Worm (Caenorhabditis elegans) whole organism, young adult: ENCODE data around the gene T21D12.7.

Source experiments
- B0035.1 ChIP-seq: sonication (generic microtip); optimal IDR thresholded peaks from 2 replicates; lab custom pipeline; 2016; ENCODE audit warnings: missing genetic modification characterization, mild to moderate bottlenecking, missing compliant biosample characterization, missing genotype, missing genetic modification reagents
- B0336.3 ChIP-seq: fragments of 200-800 bp; sonication (Bioruptor generic); IDR thresholded peaks from 2 replicates; pipeline ENCODE4 v1.3.6; 2022; ENCODE audit warnings: missing genetic modification characterization, missing compliant biosample characterization
- F39B2.1 ChIP-seq: fragments of 200-800 bp; sonication (Bioruptor generic); IDR thresholded peaks from 2 replicates; pipeline ENCODE4 v1.3.6; 2022; ENCODE audit warnings: missing genetic modification reagents, missing genetic modification characterization, missing compliant biosample characterization
- F52B5.7 ChIP-seq: sonication (generic microtip); optimal IDR thresholded peaks from 2 replicates; lab custom pipeline; 2016; ENCODE audit warnings: mild to moderate bottlenecking, missing genetic modification characterization, missing compliant biosample characterization
- T07F8.4 ChIP-seq: sonication (generic microtip); optimal IDR thresholded peaks from 2 replicates; lab custom pipeline; 2016; ENCODE audit warnings: mild to moderate bottlenecking, missing genetic modification characterization, moderate library complexity, missing compliant biosample characterization
- Y53G8AR.9 ChIP-seq: fragments of 200-800 bp; sonication (Bioruptor generic); conservative IDR thresholded peaks from 2 replicates; pipeline ENCODE4 v1.3.6; 2022; ENCODE audit warnings: missing genetic modification reagents, missing genetic modification characterization, missing compliant biosample characterization
- Y79H2A.3 ChIP-seq: fragments of 200-800 bp; sonication (Bioruptor generic); conservative IDR thresholded peaks from 2 replicates; pipeline ENCODE4 v1.3.6; 2022; ENCODE audit warnings: missing genetic modification reagents, missing genetic modification characterization, missing compliant biosample characterization
- ZK185.1 ChIP-seq: sonication (generic microtip); optimal IDR thresholded peaks from 2 replicates; lab custom pipeline; 2016; ENCODE audit warnings: mild to moderate bottlenecking, missing genetic modification characterization, missing compliant biosample characterization; ENCODE audit not compliant: poor library complexity, severe bottlenecking
- aptf-2 ChIP-seq: fragments of 200-800 bp; sonication (Bioruptor generic); conservative IDR thresholded peaks from 2 replicates; pipeline ENCODE4 v1.3.6; 2022; ENCODE audit warnings: missing genetic modification reagents, missing genetic modification characterization, missing compliant biosample characterization
- aptf-3 ChIP-seq: fragments of 200-800 bp; sonication (Bioruptor generic); IDR thresholded peaks from 2 replicates; pipeline ENCODE4 v1.3.6; 2022; ENCODE audit warnings: missing genetic modification characterization, missing compliant biosample characterization
- atf-7 ChIP-seq: sonication (generic microtip); optimal IDR thresholded peaks from 2 replicates; lab custom pipeline; 2017; ENCODE audit warnings: mild to moderate bottlenecking, missing genetic modification characterization, missing compliant biosample characterization
- ccch-3 ChIP-seq: fragments of 200-800 bp; sonication (Bioruptor generic); optimal IDR thresholded peaks from 2 replicates; lab custom pipeline; 2018; ENCODE audit warnings: mild to moderate bottlenecking, missing genetic modification characterization, missing compliant biosample characterization
- cebp-1 ChIP-seq, 2 experiments: fragments of 200-800 bp in 1 of 2; sonication (Bioruptor generic) in 1 of 2; sonication (generic microtip) in 1 of 2; IDR thresholded peaks in 1 of 2; optimal IDR thresholded peaks in 1 of 2; 2 replicates each; pipeline versions ENCODE4 v1.3.6 to Lab custom; 2017 to 2022; ENCODE audit warnings: missing compliant biosample characterization in 2 of 2, missing genetic modification characterization in 2 of 2, mild to moderate bottlenecking in 1 of 2, missing genetic modification reagents in 1 of 2, moderate library complexity in 1 of 2
- ceh-100 ChIP-seq: fragments of 200-800 bp; sonication (Bioruptor generic); IDR thresholded peaks from 2 replicates; pipeline ENCODE4 v1.3.6; 2022; ENCODE audit warnings: missing genetic modification reagents, missing genetic modification characterization, missing compliant biosample characterization
- ceh-27 ChIP-seq: fragments of 200-800 bp; sonication (Bioruptor generic); optimal IDR thresholded peaks from 2 replicates; lab custom pipeline; 2018; ENCODE audit warnings: mild to moderate bottlenecking, missing genetic modification characterization, moderate library complexity, missing compliant biosample characterization
- ceh-58 ChIP-seq: fragments of 200-800 bp; sonication (Bioruptor generic); IDR thresholded peaks from 2 replicates; pipeline ENCODE4 v1.3.6; 2022; ENCODE audit warnings: missing genetic modification characterization, missing compliant biosample characterization
- dpff-1 ChIP-seq: sonication (generic microtip); optimal IDR thresholded peaks from 2 replicates; lab custom pipeline; 2017; ENCODE audit warnings: mild to moderate bottlenecking, missing genetic modification characterization, missing compliant biosample characterization
- egl-18 ChIP-seq: fragments of 200-800 bp; sonication (Bioruptor generic); IDR thresholded peaks from 2 replicates; pipeline ENCODE4 v1.3.6; 2022; ENCODE audit warnings: missing genetic modification reagents, missing genetic modification characterization, missing compliant biosample characterization
- gei-17 ChIP-seq: fragments of 200-800 bp; sonication (Bioruptor generic); optimal IDR thresholded peaks from 2 replicates; lab custom pipeline; 2018; ENCODE audit warnings: mild to moderate bottlenecking, missing genetic modification characterization, missing compliant biosample characterization
- hmg-1.2 ChIP-seq: fragments of 200-800 bp; sonication (Bioruptor generic); IDR thresholded peaks from 2 replicates; pipeline ENCODE4 v1.3.6; 2022; ENCODE audit warnings: missing genetic modification reagents, missing genetic modification characterization, missing compliant biosample characterization
- hmg-20 ChIP-seq: fragments of 200-800 bp; sonication (Bioruptor generic); IDR thresholded peaks from 2 replicates; pipeline ENCODE4 v1.3.6; 2022; ENCODE audit warnings: missing genetic modification reagents, missing genetic modification characterization, missing compliant biosample characterization
- let-526 ChIP-seq: fragments of 200-800 bp; sonication (Bioruptor generic); IDR thresholded peaks from 2 replicates; pipeline ENCODE4 v1.3.6; 2022; ENCODE audit warnings: missing genetic modification reagents, missing genetic modification characterization, missing compliant biosample characterization
- let-607 ChIP-seq, 2 experiments: fragments of 200-800 bp in 1 of 2; sonication (Bioruptor generic) in 1 of 2; sonication (generic microtip) in 1 of 2; optimal IDR thresholded peaks; 2 replicates each; lab custom pipeline; 2016 to 2018; ENCODE audit warnings: mild to moderate bottlenecking in 2 of 2, missing compliant biosample characterization in 2 of 2, missing genetic modification characterization in 2 of 2, moderate library complexity in 2 of 2, missing genotype in 1 of 2
- lin-35 ChIP-seq, 3 experiments: fragments of 150-350 bp in 2 of 3; sonication (generic microtip) in 1 of 3; optimal IDR thresholded peaks; 2 replicates each; lab custom pipeline; 2014 to 2018; ENCODE audit warnings: missing biosample characterization in 3 of 3, missing genetic modification characterization in 3 of 3, missing genetic modification reagents in 3 of 3
- lsy-27 ChIP-seq: sonication (generic microtip); optimal IDR thresholded peaks from 2 replicates; lab custom pipeline; 2017; ENCODE audit warnings: missing genetic modification characterization, mild to moderate bottlenecking, missing compliant biosample characterization, antibody characterized with exemption, missing genotype, borderline replicate concordance; ENCODE audit not compliant: insufficient read depth
- madf-8 ChIP-seq: fragments of 200-800 bp; sonication (Bioruptor generic); conservative IDR thresholded peaks from 2 replicates; pipeline ENCODE4 v1.3.6; 2022; ENCODE audit warnings: missing genetic modification reagents, missing genetic modification characterization, missing compliant biosample characterization
- mel-28 ChIP-seq: sonication (generic microtip); optimal IDR thresholded peaks from 2 replicates; lab custom pipeline; 2016; ENCODE audit warnings: borderline replicate concordance, mild to moderate bottlenecking, missing genetic modification characterization, missing compliant biosample characterization
- nfya-1 ChIP-seq: sonication (generic microtip); optimal IDR thresholded peaks from 2 replicates; lab custom pipeline; 2017; ENCODE audit warnings: antibody characterized with exemption, missing compliant biosample characterization, missing genetic modification characterization, borderline replicate concordance; ENCODE audit not compliant: insufficient read depth
- nfya-2 ChIP-seq: fragments of 200-800 bp; sonication (Bioruptor generic); IDR thresholded peaks from 2 replicates; pipeline ENCODE4 v1.3.6; 2022; ENCODE audit warnings: missing genetic modification reagents, missing genetic modification characterization, missing compliant biosample characterization
- nhr-120 ChIP-seq: fragments of 200-800 bp; sonication (Bioruptor generic); IDR thresholded peaks from 2 replicates; pipeline ENCODE4 v1.3.6; 2022; ENCODE audit warnings: missing genetic modification characterization, missing compliant biosample characterization
- rpc-1 ChIP-seq, 2 experiments: fragments of 150-350 bp in 1 of 2; sonication (generic microtip) in 1 of 2; optimal IDR thresholded peaks; 2 replicates each; lab custom pipeline; 2014 to 2018; ENCODE audit warnings: missing biosample characterization in 1 of 2, missing genetic modification characterization in 1 of 2, missing genetic modification reagents in 1 of 2, missing genotype in 1 of 2
- sdz-38 ChIP-seq: sonication (generic microtip); optimal IDR thresholded peaks from 2 replicates; lab custom pipeline; 2016; ENCODE audit warnings: missing genotype, missing genetic modification characterization, missing compliant biosample characterization
- sptf-2 ChIP-seq: fragments of 200-800 bp; sonication (Bioruptor generic); optimal IDR thresholded peaks from 2 replicates; lab custom pipeline; 2018; ENCODE audit warnings: mild to moderate bottlenecking, missing genetic modification characterization, missing compliant biosample characterization
- unc-130 ChIP-seq: sonication (generic microtip); optimal IDR thresholded peaks from 2 replicates; lab custom pipeline; 2016; ENCODE audit warnings: missing genetic modification reagents, missing genetic modification characterization, missing compliant biosample characterization
- zfh-2 ChIP-seq: fragments of 200-800 bp; sonication (Bioruptor generic); conservative IDR thresholded peaks from 2 replicates; pipeline ENCODE4 v1.3.6; 2022; ENCODE audit warnings: missing genetic modification reagents, missing genetic modification characterization, missing compliant biosample characterization
- ztf-25 ChIP-seq: fragments of 200-800 bp; sonication (Bioruptor generic); IDR thresholded peaks from 2 replicates; pipeline ENCODE4 v1.3.6; 2022; ENCODE audit warnings: missing genetic modification reagents, missing genetic modification characterization, missing compliant biosample characterization
- ztf-26 ChIP-seq: sonication (generic microtip); optimal IDR thresholded peaks from 2 replicates; lab custom pipeline; 2017; ENCODE audit warnings: missing genetic modification characterization, missing compliant biosample characterization
- ztf-28 ChIP-seq: fragments of 200-800 bp; sonication (Bioruptor generic); IDR thresholded peaks from 2 replicates; pipeline ENCODE4 v1.3.6; 2022; ENCODE audit warnings: missing genetic modification reagents, missing genetic modification characterization, missing compliant biosample characterization

Gene T21D12.7

ce11 chrIV:307205-307604, 15.9 kb upstream of the T21D12.7 start, which contains the start of gene swt-1:
swt-1 (plus strand) TSS chrIV:307505.
- TF ChIP-seq ccch-3: no peak
- TF ChIP-seq egl-18 (GFP tag; lab: Robert Waterston, UW): no peak
- TF ChIP-seq ztf-28 (GFP tag; lab: Robert Waterston, UW): no peak
- no peak for TF ChIP-seq B0336.3 (GFP tag; lab: Robert Waterston, UW)
- TF ChIP-seq F39B2.1: no peak
- no peak for TF ChIP-seq nfya-2

ce11 chrIV:306572-306971, 15.3 kb upstream of the T21D12.7 start:
- TF ChIP-seq lin-35 (GFP tag; optimal IDR thresholded peaks at IDR 0.05; lab: Kevin White, UChicago): peak in 1 of 3 experiments; percentile 8
- TF ChIP-seq hmg-1.2: peak; percentile 72; the same call in 1 of the 2 replicates
- TF ChIP-seq sdz-38: no peak
- TF ChIP-seq ceh-27 (GFP tag; lab: Kevin White, UChicago): peak; percentile 15
- TF ChIP-seq ceh-58 (GFP tag; lab: Robert Waterston, UW): no peak
- 0 out of 2 replicates have a peak, but pooled peaks have one; percentile 18 for TF ChIP-seq ztf-25

- TF ChIP-seq aptf-3: no peak
- no peak for TF ChIP-seq sdz-38
- TF ChIP-seq let-526 (GFP tag; lab: Robert Waterston, UW): no peak
Measured at ce11 chrIV:305101-305500, 13.8 kb upstream of the T21D12.7 start.

ce11 chrIV:303264-303663, 12.0 kb upstream of the T21D12.7 start:
- no peak for TF ChIP-seq lsy-27 (tag; lab: Kevin White, UChicago)
- no peak for TF ChIP-seq Y53G8AR.9 (GFP tag; lab: Robert Waterston, UW)
- no peak for TF ChIP-seq T07F8.4 (tag; lab: Kevin White, UChicago)
- TF ChIP-seq B0035.1 (tag; lab: Kevin White, UChicago): no peak
- no peak for TF ChIP-seq sptf-2 (GFP tag; lab: Kevin White, UChicago)
- no peak for TF ChIP-seq ZK185.1 (tag; lab: Kevin White, UChicago)
- TF ChIP-seq let-607 (tag; optimal IDR thresholded peaks at IDR 0.05; lab: Kevin White, UChicago): no peak

- no peak for TF ChIP-seq zfh-2
- no peak for TF ChIP-seq mel-28 (tag; lab: Kevin White, UChicago)
- no peak for TF ChIP-seq cebp-1 (GFP tag; IDR thresholded peaks at IDR 0.05; lab: Robert Waterston, UW)
- peak; percentile 55 for TF ChIP-seq cebp-1 (tag; optimal IDR thresholded peaks at IDR 0.05; lab: Kevin White, UChicago)
Measured at ce11 chrIV:302743-303142, 11.5 kb upstream of the T21D12.7 start.

- TF ChIP-seq nfya-1 (tag; lab: Kevin White, UChicago): no peak
- TF ChIP-seq madf-8 (GFP tag; lab: Robert Waterston, UW): no peak
- no peak for TF ChIP-seq dpff-1 (tag; lab: Kevin White, UChicago)
- no peak for TF ChIP-seq Y79H2A.3
- no peak for TF ChIP-seq hmg-1.2
- TF ChIP-seq unc-130 (GFP tag; lab: Kevin White, UChicago): no peak
- TF ChIP-seq rpc-1 (optimal IDR thresholded peaks at IDR 0.05; lab: Kevin White, UChicago): no peak
- TF ChIP-seq rpc-1 (tag; optimal IDR thresholded peaks at IDR 0.05; lab: Kevin White, UChicago): no peak
- TF ChIP-seq F52B5.7 (tag; lab: Kevin White, UChicago): no peak
- TF ChIP-seq ceh-58 (GFP tag; lab: Robert Waterston, UW): no peak
- no peak for TF ChIP-seq ceh-100 (GFP tag; lab: Robert Waterston, UW)
- no peak for TF ChIP-seq T07F8.4 (tag; lab: Kevin White, UChicago)
- TF ChIP-seq hmg-20 (GFP tag; lab: Robert Waterston, UW): no peak
- no peak for TF ChIP-seq gei-17 (GFP tag; lab: Kevin White, UChicago)
- no peak for TF ChIP-seq ztf-26 (tag; lab: Kevin White, UChicago)
- TF ChIP-seq lin-35 (GFP tag; optimal IDR thresholded peaks at IDR 0.05; lab: Kevin White, UChicago): no peak
- no peak for TF ChIP-seq atf-7 (tag; lab: Kevin White, UChicago)
- TF ChIP-seq nhr-120 (GFP tag; lab: Robert Waterston, UW): no peak
- TF ChIP-seq aptf-2: no peak
- TF ChIP-seq, all 124 proteins: peak for 0
Measured at ce11 chrIV:300307-300706, 9.1 kb upstream of the T21D12.7 start.
